Worm (Caenorhabditis elegans): ENCODE data around the gene nspc-14.

The nspc-14 gene

DNA sequence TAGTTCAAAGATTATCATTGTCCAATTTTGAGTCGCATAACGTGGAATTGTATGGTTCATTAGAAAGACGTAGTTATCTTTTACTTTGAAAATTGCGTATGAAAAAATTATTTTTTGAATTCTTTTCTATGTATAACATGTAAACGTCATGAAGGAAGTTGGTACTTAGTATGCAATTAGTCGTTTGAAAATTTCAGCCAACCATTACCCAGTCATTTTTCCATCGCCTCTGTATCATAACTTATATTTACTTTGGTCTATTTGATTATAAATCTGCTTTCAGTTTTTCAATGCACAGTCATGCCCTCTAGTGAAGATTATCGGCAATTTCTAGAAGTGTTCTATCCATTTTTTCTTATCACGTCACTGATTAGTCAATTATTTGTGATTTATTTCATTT lies 32.4 kb downstream of the nspc-14 start, which contains the start of gene srd-41:
Gene srd-41, plus strand, starts transcription at position 301 of the 400 bp plus-strand sequence.
- no peak for TF ChIP-seq nhr-237 (tag; optimal IDR thresholded peaks at IDR 0.05)
- no peak for TF ChIP-seq hlh-4 (tag; optimal IDR thresholded peaks at IDR 0.05)
- TF ChIP-seq ceh-82 (tag; optimal IDR thresholded peaks at IDR 0.05): no peak
- no peak for TF ChIP-seq aly-2 (tag; optimal IDR thresholded peaks at IDR 0.05)
- no peak for TF ChIP-seq C04F5.9 (tag; optimal IDR thresholded peaks at IDR 0.05)
- TF ChIP-seq aha-1 (tag; optimal IDR thresholded peaks at IDR 0.05): no peak
- no peak for TF ChIP-seq sox-4 (tag; optimal IDR thresholded peaks at IDR 0.05)
- no peak for TF ChIP-seq sup-37 (GFP tag; optimal IDR thresholded peaks at IDR 0.05)
- no peak for TF ChIP-seq dpl-1 (GFP tag; optimal IDR thresholded peaks at IDR 0.05)
- TF ChIP-seq mdl-1 (tag; optimal IDR thresholded peaks at IDR 0.05): no peak
- TF ChIP-seq C34B4.2 (tag; optimal IDR thresholded peaks at IDR 0.05): no peak
- no peak for TF ChIP-seq lsy-2 (tag; optimal IDR thresholded peaks at IDR 0.05)
- TF ChIP-seq jun-1 (tag; optimal IDR thresholded peaks at IDR 0.05): no peak
- TF ChIP-seq nhr-12 (tag; optimal IDR thresholded peaks at IDR 0.05): no peak

DNA sequence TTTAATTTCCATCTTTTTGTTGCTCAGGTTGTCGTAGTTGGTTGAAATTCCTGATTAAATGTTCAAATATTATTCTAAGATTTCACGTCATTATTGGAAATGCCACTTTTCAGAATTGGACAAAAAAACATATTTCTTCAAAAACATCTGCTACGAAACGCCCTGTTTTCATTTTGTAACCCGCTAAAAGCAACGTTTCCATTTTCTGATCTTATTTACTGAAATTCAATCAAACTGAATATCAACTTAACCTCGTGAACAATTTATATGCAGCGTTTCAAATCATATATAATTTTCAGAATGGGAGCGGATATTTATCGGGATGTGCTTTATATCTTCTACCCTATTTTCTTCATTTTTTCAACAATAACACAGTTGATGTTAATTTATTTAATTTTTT lies 35.4 kb downstream of the nspc-14 start, which contains the start of gene srd-40:
Gene srd-40, plus strand, starts transcription at position 301 of the 400 bp plus-strand sequence.
- TF ChIP-seq irx-1 (tag; optimal IDR thresholded peaks at IDR 0.05) (no peak), unc-130 (tag; optimal IDR thresholded peaks at IDR 0.05) (no peak), ztf-11 (tag; optimal IDR thresholded peaks at IDR 0.05) (no peak), fkh-8 (tag; optimal IDR thresholded peaks at IDR 0.05) (peak; percentile 44), alr-1 (tag; optimal IDR thresholded peaks at IDR 0.05; ENCODE audit: borderline replicate concordance) (no peak), aly-2 (tag; optimal IDR thresholded peaks at IDR 0.05) (no peak), elt-3 (tag; optimal IDR thresholded peaks at IDR 0.05) (no peak), isw-1 (GFP tag; IDR thresholded peaks at IDR 0.05) (no peak), zag-1 (tag; optimal IDR thresholded peaks at IDR 0.05) (no peak), ceh-82 (tag; optimal IDR thresholded peaks at IDR 0.05) (no peak), hlh-4 (tag; optimal IDR thresholded peaks at IDR 0.05) (peak; percentile 19), nhr-19 (GFP tag; conservative IDR thresholded peaks at IDR 0.05) (no peak)

DNA sequence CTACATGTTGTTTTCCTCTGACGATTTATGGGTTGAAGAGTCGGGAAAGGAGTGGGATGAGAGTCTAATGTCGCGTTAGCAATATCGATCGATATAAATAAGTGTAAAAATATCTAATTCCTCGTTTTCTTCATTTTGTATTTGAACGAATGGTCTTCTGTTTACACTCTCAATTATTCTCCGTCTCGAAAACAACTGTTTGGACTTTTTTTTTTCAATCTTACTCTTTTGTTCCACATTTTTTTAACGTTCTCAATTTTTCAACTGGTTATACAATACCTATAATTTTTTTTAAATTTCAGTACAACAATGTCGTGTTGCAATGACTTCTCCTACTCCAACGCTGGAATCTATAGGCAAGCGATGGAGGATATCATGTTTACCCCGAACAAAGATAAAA lies 37.5 kb downstream of the nspc-14 start, which contains the start of gene F17A2.13:
Gene F17A2.13, plus strand, starts transcription at position 301 of the 400 bp plus-strand sequence.
- no peak for TF ChIP-seq fkh-10 (GFP tag; optimal IDR thresholded peaks at IDR 0.05)
- TF ChIP-seq tlp-1 (tag; optimal IDR thresholded peaks at IDR 0.05): no peak
- no peak for TF ChIP-seq nhr-85 (tag)
- no peak for TF ChIP-seq ceh-63 (GFP tag; optimal IDR thresholded peaks at IDR 0.05)
- no peak for TF ChIP-seq C34B4.2 (tag; optimal IDR thresholded peaks at IDR 0.05)
- no peak for TF ChIP-seq fkh-8 (tag; optimal IDR thresholded peaks at IDR 0.05)
- no peak for TF ChIP-seq lin-14 (GFP tag; optimal IDR thresholded peaks at IDR 0.05)
- TF ChIP-seq efl-3 (GFP tag; optimal IDR thresholded peaks at IDR 0.05): no peak
- no peak for TF ChIP-seq nhr-11 (tag; optimal IDR thresholded peaks at IDR 0.05)
- TF ChIP-seq pag-3 (tag; optimal IDR thresholded peaks at IDR 0.05; ENCODE audit: borderline replicate concordance, insufficient read depth): no peak
- TF ChIP-seq nhr-28 (tag; optimal IDR thresholded peaks at IDR 0.05): no peak
- TF ChIP-seq sup-37 (GFP tag; optimal IDR thresholded peaks at IDR 0.05): no peak
- TF ChIP-seq vab-15 (tag; optimal IDR thresholded peaks at IDR 0.05): no peak
- TF ChIP-seq aly-2 (tag; optimal IDR thresholded peaks at IDR 0.05): no peak
- TF ChIP-seq unc-98 (GFP tag; IDR thresholded peaks at IDR 0.05): no peak
- TF ChIP-seq sox-4 (tag; optimal IDR thresholded peaks at IDR 0.05): no peak

DNA sequence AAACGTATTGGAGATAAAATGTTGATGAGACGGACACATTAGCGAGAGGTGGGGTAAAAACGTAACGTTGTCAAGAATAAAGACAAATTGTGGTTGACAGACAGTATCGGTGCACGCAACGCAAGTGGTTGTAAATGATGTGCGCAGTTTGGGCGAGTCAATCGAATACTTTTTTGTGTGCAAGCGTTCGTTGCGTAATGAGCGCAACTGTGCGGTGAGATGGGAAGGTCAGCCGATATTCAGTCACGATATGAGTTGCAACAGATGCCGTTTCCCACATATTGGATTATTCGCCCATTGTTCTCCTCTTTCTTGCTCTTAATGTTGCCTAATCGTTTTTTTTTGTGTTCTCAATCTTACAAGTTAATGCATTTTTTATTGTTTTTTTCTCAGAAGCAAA lies 38.1 kb downstream of the nspc-14 start, which contains the start of gene ceh-40:
Gene ceh-40, minus strand, starts transcription at position 41 of the 400 bp plus-strand sequence.
- TF ChIP-seq lin-35 (GFP tag; optimal IDR thresholded peaks at IDR 0.05): no peak
- no peak for TF ChIP-seq nhr-77 (tag; optimal IDR thresholded peaks at IDR 0.05)
- no peak for TF ChIP-seq tlp-1 (tag; optimal IDR thresholded peaks at IDR 0.05)
